Worm (Caenorhabditis elegans) whole organism, mixed stage, embryonic: Measurements from ENCODE around the gene rps-13.

Experiments
- M03D4.4 ChIP-seq: sonication (generic microtip); optimal IDR thresholded peaks from 2 replicates; lab custom pipeline; 2017; ENCODE audit warnings: mild to moderate bottlenecking, missing genetic modification characterization, missing compliant biosample characterization
- bed-3 ChIP-seq: fragments of 200-800 bp; sonication (Bioruptor generic); optimal IDR thresholded peaks from 3 replicates; lab custom pipeline; 2018; ENCODE audit warnings: mild to moderate bottlenecking, missing genetic modification characterization, moderate library complexity, missing compliant biosample characterization
- blmp-1 ChIP-seq: fragments of 150-350 bp; optimal IDR thresholded peaks from 2 replicates; lab custom pipeline; 2014; ENCODE audit warnings: missing biosample characterization, missing genetic modification characterization
- ceh-39 ChIP-seq: fragments of 150-350 bp; optimal IDR thresholded peaks from 2 replicates; lab custom pipeline; 2014; ENCODE audit warnings: missing biosample characterization, missing genetic modification characterization
- ceh-43 ChIP-seq: fragments of 200-800 bp; sonication (Bioruptor generic); optimal IDR thresholded peaks from 2 replicates; lab custom pipeline; 2018; ENCODE audit warnings: mild to moderate bottlenecking, missing genetic modification characterization, moderate library complexity, missing compliant biosample characterization
- ceh-83 ChIP-seq: fragments of 200-800 bp; sonication (Bioruptor generic); optimal IDR thresholded peaks from 2 replicates; lab custom pipeline; 2018; ENCODE audit warnings: mild to moderate bottlenecking, missing genetic modification characterization, missing compliant biosample characterization
- ces-1 ChIP-seq: fragments of 150-350 bp; optimal IDR thresholded peaks from 2 replicates; lab custom pipeline; 2014; ENCODE audit warnings: missing biosample characterization, missing genetic modification reagents, missing genetic modification characterization
- cnd-1 ChIP-seq: fragments of 200-800 bp; sonication (Bioruptor generic); optimal IDR thresholded peaks from 2 replicates; lab custom pipeline; 2018; ENCODE audit warnings: mild to moderate bottlenecking, missing genetic modification characterization, missing compliant biosample characterization
- drap-1 ChIP-seq: fragments of 200-800 bp; sonication (Bioruptor generic); optimal IDR thresholded peaks from 3 replicates; lab custom pipeline; 2018; ENCODE audit warnings: mild to moderate bottlenecking, missing genetic modification characterization, missing compliant biosample characterization
- elt-1 ChIP-seq: sonication (generic microtip); optimal IDR thresholded peaks from 2 replicates; lab custom pipeline; 2017; ENCODE audit warnings: missing genetic modification characterization, mild to moderate bottlenecking, missing compliant biosample characterization, antibody characterized with exemption, moderate library complexity, borderline replicate concordance; ENCODE audit not compliant: insufficient read depth
- elt-3 ChIP-seq: fragments of 150-350 bp; optimal IDR thresholded peaks from 2 replicates; lab custom pipeline; 2014; ENCODE audit warnings: missing biosample characterization, missing genetic modification characterization
- flh-1 ChIP-seq: fragments of 200-800 bp; sonication (Bioruptor generic); optimal IDR thresholded peaks from 2 replicates; lab custom pipeline; 2018; ENCODE audit warnings: mild to moderate bottlenecking, missing genetic modification characterization, moderate library complexity, missing compliant biosample characterization
- ham-2 ChIP-seq: fragments of 200-800 bp; sonication (Bioruptor generic); optimal IDR thresholded peaks from 2 replicates; lab custom pipeline; 2018; ENCODE audit warnings: mild to moderate bottlenecking, missing genetic modification characterization, missing compliant biosample characterization
- hlh-1 ChIP-seq: fragments of 150-350 bp; optimal IDR thresholded peaks from 2 replicates; lab custom pipeline; 2014; ENCODE audit warnings: missing biosample characterization, missing genetic modification reagents, missing genetic modification characterization
- lin-13 ChIP-seq: fragments of 150-350 bp; optimal IDR thresholded peaks from 2 replicates; lab custom pipeline; 2014; ENCODE audit warnings: missing biosample characterization, missing genetic modification characterization
- lin-32 ChIP-seq: fragments of 200-800 bp; sonication (Bioruptor generic); optimal IDR thresholded peaks from 2 replicates; lab custom pipeline; 2018; ENCODE audit warnings: mild to moderate bottlenecking, missing genetic modification characterization, missing compliant biosample characterization
- lsy-2 ChIP-seq: fragments of 150-350 bp; optimal IDR thresholded peaks from 2 replicates; lab custom pipeline; 2014; ENCODE audit warnings: missing biosample characterization, missing genetic modification characterization
- mab-5 ChIP-seq: fragments of 150-350 bp; optimal IDR thresholded peaks from 2 replicates; lab custom pipeline; 2014; ENCODE audit warnings: missing biosample characterization, missing genetic modification characterization
- mep-1 ChIP-seq: fragments of 150-350 bp; optimal IDR thresholded peaks from 2 replicates; lab custom pipeline; 2017; ENCODE audit warnings: missing biosample characterization, missing genetic modification reagents, missing genetic modification characterization, inconsistent platforms
- mls-2 ChIP-seq: sonication (generic microtip); optimal IDR thresholded peaks from 2 replicates; lab custom pipeline; 2016; ENCODE audit warnings: mild to moderate bottlenecking, missing genetic modification characterization, moderate library complexity, missing compliant biosample characterization
- nhr-12 ChIP-seq: fragments of 150-350 bp; optimal IDR thresholded peaks from 2 replicates; lab custom pipeline; 2014; ENCODE audit warnings: missing biosample characterization, missing genetic modification characterization
- nhr-2 ChIP-seq: fragments of 150-350 bp; optimal IDR thresholded peaks from 2 replicates; lab custom pipeline; 2014; ENCODE audit warnings: missing biosample characterization, missing genetic modification characterization
- nhr-237 ChIP-seq: fragments of 150-350 bp; optimal IDR thresholded peaks from 2 replicates; lab custom pipeline; 2014; ENCODE audit warnings: missing biosample characterization, missing genetic modification characterization
- nhr-28 ChIP-seq: fragments of 150-350 bp; optimal IDR thresholded peaks from 2 replicates; lab custom pipeline; 2014; ENCODE audit warnings: missing biosample characterization, missing genetic modification characterization
- nhr-76 ChIP-seq: sonication (generic microtip); optimal IDR thresholded peaks from 2 replicates; lab custom pipeline; 2017; ENCODE audit warnings: missing biosample characterization, missing genetic modification characterization
- pha-4 ChIP-seq: fragments of 150-350 bp; optimal IDR thresholded peaks from 2 replicates; lab custom pipeline; 2018; ENCODE audit warnings: missing biosample characterization, missing genetic modification reagents, missing genetic modification characterization
- sem-2 ChIP-seq: fragments of 200-800 bp; sonication (Bioruptor generic); optimal IDR thresholded peaks from 2 replicates; lab custom pipeline; 2018; ENCODE audit warnings: mild to moderate bottlenecking, missing genetic modification characterization, missing compliant biosample characterization
- snpc-4 ChIP-seq: fragments of 150-350 bp; optimal IDR thresholded peaks from 2 replicates; lab custom pipeline; 2014; ENCODE audit warnings: missing biosample characterization, missing genetic modification characterization
- sptf-1 ChIP-seq: sonication (generic microtip); optimal IDR thresholded peaks from 2 replicates; lab custom pipeline; 2017; ENCODE audit warnings: mild to moderate bottlenecking, missing genetic modification characterization, moderate library complexity, missing compliant biosample characterization
- tbx-8 ChIP-seq: fragments of 200-800 bp; sonication (Bioruptor generic); optimal IDR thresholded peaks from 2 replicates; lab custom pipeline; 2018; ENCODE audit warnings: mild to moderate bottlenecking, missing genetic modification characterization, moderate library complexity, missing compliant biosample characterization
- unc-120 ChIP-seq: sonication (generic microtip); optimal IDR thresholded peaks from 2 replicates; lab custom pipeline; 2017; ENCODE audit warnings: missing genetic modification characterization, missing compliant biosample characterization; ENCODE audit not compliant: poor library complexity, severe bottlenecking
- unc-39 ChIP-seq: fragments of 150-350 bp; optimal IDR thresholded peaks from 2 replicates; lab custom pipeline; 2014; ENCODE audit warnings: missing biosample characterization, missing genetic modification characterization
- unc-62 ChIP-seq: fragments of 150-350 bp; optimal IDR thresholded peaks from 2 replicates; lab custom pipeline; 2014; ENCODE audit warnings: missing biosample characterization, missing genetic modification reagents, missing genetic modification characterization
- zip-8 ChIP-seq: fragments of 150-350 bp; optimal IDR thresholded peaks from 2 replicates; lab custom pipeline; 2014; ENCODE audit warnings: missing biosample characterization, missing genetic modification characterization
- ztf-11 ChIP-seq: fragments of 150-350 bp; optimal IDR thresholded peaks from 2 replicates; lab custom pipeline; 2014; ENCODE audit warnings: missing biosample characterization, missing genetic modification characterization

rps-13 gene

ce11 chrIII:6341878-6342453 is 32.8 kb downstream of the rps-13 start, which contains the start of gene rpn-13:
TSS of gene rpn-13 (minus strand) at chrIII:6341928.
- TF ChIP-seq unc-39 (no peak), nhr-237 (tag; lab: Kevin White, UChicago) (no peak), ztf-11 (tag; lab: Kevin White, UChicago) (no peak), flh-1 (GFP tag; lab: Kevin White, UChicago) (no peak), ham-2 (GFP tag; lab: Kevin White, UChicago) (no peak), nhr-76 (tag; lab: Kevin White, UChicago) (no peak), M03D4.4 (tag; lab: Kevin White, UChicago) (peak; percentile 43), mls-2 (tag; lab: Kevin White, UChicago) (no peak), sptf-1 (no peak), ceh-83 (GFP tag; lab: Kevin White, UChicago) (no peak), lin-32 (no peak), nhr-2 (tag; lab: Kevin White, UChicago) (no peak), nhr-28 (tag; lab: Kevin White, UChicago) (no peak), ceh-43 (GFP tag; lab: Kevin White, UChicago) (peak; percentile 0), elt-1 (tag; lab: Kevin White, UChicago) (no peak), nhr-12 (tag; lab: Kevin White, UChicago) (no peak), drap-1 (GFP tag; lab: Kevin White, UChicago) (peak; percentile 42), mep-1 (no peak), elt-3 (tag; lab: Kevin White, UChicago) (no peak), ces-1 (GFP tag; lab: Kevin White, UChicago) (peak; percentile 33), cnd-1 (tag; lab: Kevin White, UChicago) (no peak), pha-4 (tag; lab: Kevin White, UChicago) (peak; percentile 10), mab-5 (tag; lab: Kevin White, UChicago) (no peak), tbx-8 (GFP tag; lab: Kevin White, UChicago) (no peak), lin-13 (peak; percentile 31), ceh-39 (tag; lab: Kevin White, UChicago) (no peak), zip-8 (no peak), snpc-4 (tag; lab: Kevin White, UChicago) (no peak), hlh-1 (tag; lab: Kevin White, UChicago) (no peak), unc-120 (peak; percentile 95), bed-3 (GFP tag; lab: Kevin White, UChicago) (no peak), blmp-1 (no peak), sem-2 (GFP tag; lab: Kevin White, UChicago) (no peak), unc-62 (GFP tag; lab: Kevin White, UChicago) (no peak), lsy-2 (peak; percentile 97)

ce11 chrIII:6339919-6340434 is 34.8 kb downstream of the rps-13 start, which contains the start of gene let-767:
TSS of gene let-767 (minus strand) at chrIII:6339969.
- TF ChIP-seq drap-1 (GFP tag; lab: Kevin White, UChicago): no peak
- TF ChIP-seq ceh-39 (tag; lab: Kevin White, UChicago): no peak
- TF ChIP-seq elt-1 (tag; lab: Kevin White, UChicago): no peak
- TF ChIP-seq lin-13: no peak

ce11 chrIII:6334364-6334763 is 40.4 kb downstream of the rps-13 start:
- TF ChIP-seq tbx-8 (GFP tag; lab: Kevin White, UChicago) (no peak), ces-1 (GFP tag; lab: Kevin White, UChicago) (peak; percentile 80)

- TF ChIP-seq zip-8: peak; percentile 90
- no peak for TF ChIP-seq hlh-1 (tag; lab: Kevin White, UChicago)
Observed at ce11 chrIII:6331211-6331782, 43.5 kb downstream of the rps-13 start, which contains the start of gene C56G2.4. TSS of gene C56G2.4 (plus strand) at chrIII:6331732.
